Fruit fly (Drosophila melanogaster): ENCODE data around the gene CG31249.
A peak's percentile ranks its signal among the peaks of the same experiment; 100 is the strongest.

CG31249 gene

DNA sequence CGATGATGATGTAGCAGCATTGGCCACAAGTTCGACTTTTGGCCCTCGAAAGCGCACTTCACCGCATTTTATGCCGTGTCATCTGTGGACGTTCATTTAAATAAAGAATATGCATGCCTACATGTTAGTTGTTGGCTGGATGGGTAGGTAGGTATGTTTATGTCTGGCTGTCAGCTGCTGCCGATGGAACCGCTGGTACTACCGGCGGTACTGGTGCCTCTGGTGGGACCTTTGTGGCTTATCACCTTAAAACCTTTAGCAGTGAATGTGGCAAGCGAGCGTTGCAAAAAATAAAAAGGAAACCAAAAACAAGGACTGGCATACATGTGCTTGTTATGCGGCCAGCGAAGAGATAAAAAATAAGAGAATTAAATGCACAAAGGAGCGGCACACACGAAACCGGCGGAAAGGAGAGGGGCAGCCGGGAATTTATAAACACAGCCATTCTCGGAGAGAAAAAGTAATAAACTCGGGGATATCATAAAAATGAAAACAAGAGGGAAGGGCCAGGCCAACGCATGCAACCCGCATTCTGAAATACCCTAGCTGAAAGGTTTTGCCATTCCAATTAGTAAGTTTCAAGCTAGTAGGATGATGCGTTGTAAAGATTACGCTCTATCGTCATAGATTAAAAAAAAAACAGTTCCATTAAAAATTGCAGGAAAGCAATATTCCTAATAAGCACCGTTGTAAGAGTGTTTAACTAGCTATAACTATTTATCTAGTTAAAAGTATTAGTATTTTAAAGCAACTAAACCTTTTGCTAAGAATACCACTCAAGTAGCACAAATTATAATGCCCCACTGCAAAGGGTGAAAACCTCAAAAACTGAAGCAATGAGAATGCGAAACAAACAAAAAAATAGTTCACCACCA lies 15.3 kb upstream of the CG31249 start (continued):
- peak; percentile 74 for TF ChIP-seq achi (GFP tag; optimal IDR thresholded peaks at IDR 0.05)
- peak; percentile 15 for TF ChIP-seq vri (GFP tag; optimal IDR thresholded peaks at IDR 0.05)
- TF ChIP-seq CG6808 (GFP tag; optimal IDR thresholded peaks at IDR 0.05) = peak; percentile 65
- TF ChIP-seq CG11294 (GFP tag; IDR thresholded peaks at IDR 0.05) = peak; percentile 35; the same call in 1 of the 2 replicates
- TF ChIP-seq Smox (GFP tag; optimal IDR thresholded peaks at IDR 0.05) = peak; percentile 73
- peak; percentile 76 for TF ChIP-seq esn (GFP tag; optimal IDR thresholded peaks at IDR 0.05)
- peak; percentile 75 for TF ChIP-seq CG8632 (GFP tag; optimal IDR thresholded peaks at IDR 0.05)
- TF ChIP-seq Sox15 (GFP tag; optimal IDR thresholded peaks at IDR 0.05) = peak; percentile 73
- peak; percentile 53 for TF ChIP-seq CG7368 (GFP tag; optimal IDR thresholded peaks at IDR 0.05)
- peak; percentile 70 for TF ChIP-seq Sox102F (GFP tag; optimal IDR thresholded peaks at IDR 0.05)
- no peak for TF ChIP-seq fd85E (GFP tag; optimal IDR thresholded peaks at IDR 0.05)
- peak; percentile 63 for TF ChIP-seq dsx (GFP tag; optimal IDR thresholded peaks at IDR 0.05; ENCODE audit: poor library complexity, severe bottlenecking)
- TF ChIP-seq topi (GFP tag; optimal IDR thresholded peaks at IDR 0.05) = peak; percentile 55
- peak; percentile 77 for TF ChIP-seq spab (GFP tag; optimal IDR thresholded peaks at IDR 0.05)
- TF ChIP-seq fd59A (GFP tag; optimal IDR thresholded peaks at IDR 0.05) = peak; percentile 91
- TF ChIP-seq net (GFP tag; optimal IDR thresholded peaks at IDR 0.05) = peak; percentile 59
- TF ChIP-seq Sox14 (GFP tag; optimal IDR thresholded peaks at IDR 0.05) = peak; percentile 84
- TF ChIP-seq Gug (GFP tag; IDR thresholded peaks at IDR 0.05) = no peak
- TF ChIP-seq CG6854 (GFP tag; optimal IDR thresholded peaks at IDR 0.05) = peak; percentile 66
- peak; percentile 47; the same call in 1 of the 2 replicates for TF ChIP-seq CG15336 (GFP tag; IDR thresholded peaks at IDR 0.05)
- peak; percentile 77 for TF ChIP-seq CG1621 (tag; optimal IDR thresholded peaks at IDR 0.05)
- peak; percentile 34 for TF ChIP-seq CG16779 (tag; optimal IDR thresholded peaks at IDR 0.05)
- TF ChIP-seq Hr39 (GFP tag; optimal IDR thresholded peaks at IDR 0.05) = peak; percentile 63
- peak; percentile 54 to 84 for TF ChIP-seq ss (GFP tag; optimal IDR thresholded peaks at IDR 0.05)
- TF ChIP-seq dac (GFP tag; optimal IDR thresholded peaks at IDR 0.05) = no peak

DNA sequence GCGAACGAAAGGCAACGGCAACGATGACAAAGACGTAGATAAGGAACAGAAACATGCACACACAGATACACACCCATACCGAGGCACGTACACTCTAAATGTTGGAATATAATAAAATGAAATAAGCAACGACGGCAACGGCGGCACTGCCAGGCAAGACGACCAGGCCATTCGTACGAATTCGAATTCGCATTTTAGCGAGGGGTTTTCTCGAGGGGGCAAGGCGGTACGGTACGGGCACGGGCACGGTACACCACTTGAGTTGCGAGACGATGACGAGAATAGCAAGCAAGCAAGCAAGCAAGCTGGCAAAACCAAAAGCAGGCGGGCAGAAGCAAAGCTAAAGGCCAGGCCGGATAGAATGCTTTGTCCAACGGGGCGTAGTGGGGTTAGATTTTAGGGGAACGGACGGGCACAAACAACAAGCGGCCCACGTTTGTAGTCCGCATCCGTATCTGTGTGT lies 14.3 kb upstream of the CG31249 start:
- TF ChIP-seq CG6808 (GFP tag; optimal IDR thresholded peaks at IDR 0.05) (peak; percentile 5), CG7368 (GFP tag; optimal IDR thresholded peaks at IDR 0.05) (no peak), pdm3 (GFP tag; optimal IDR thresholded peaks at IDR 0.05) (no peak), Met (GFP tag; optimal IDR thresholded peaks at IDR 0.05) (no peak), CG15336 (GFP tag; IDR thresholded peaks at IDR 0.05) (peak; percentile 47; the same call in 1 of the 2 replicates), CG10631 (GFP tag; optimal IDR thresholded peaks at IDR 0.05) (no peak), salr (GFP tag; optimal IDR thresholded peaks at IDR 0.05) (peak in 1 of 2 experiments; percentile 42), CG3919 (GFP tag; optimal IDR thresholded peaks at IDR 0.05) (peak; percentile 2), Sox15 (GFP tag; optimal IDR thresholded peaks at IDR 0.05) (no peak), Ets21C (GFP tag; optimal IDR thresholded peaks at IDR 0.05) (no peak), CG6792 (GFP tag; optimal IDR thresholded peaks at IDR 0.05) (peak; percentile 6), CG9139 (GFP tag; optimal IDR thresholded peaks at IDR 0.05) (no peak), CG8319 (GFP tag; optimal IDR thresholded peaks at IDR 0.05) (no peak), acj6 (GFP tag; optimal IDR thresholded peaks at IDR 0.05) (no peak), Eip93F (GFP tag; optimal IDR thresholded peaks at IDR 0.05) (peak; percentile 21), esn (GFP tag; optimal IDR thresholded peaks at IDR 0.05) (no peak), CG31627 (GFP tag; optimal IDR thresholded peaks at IDR 0.05) (no peak), Hr38 (GFP tag; optimal IDR thresholded peaks at IDR 0.05) (no peak), dac (GFP tag; optimal IDR thresholded peaks at IDR 0.05) (no peak), Eip75B (GFP tag; optimal IDR thresholded peaks at IDR 0.05) (no peak), eg (GFP tag; IDR thresholded peaks at IDR 0.05) (no peak), CG16779 (tag; optimal IDR thresholded peaks at IDR 0.05) (no peak), Gug (GFP tag; IDR thresholded peaks at IDR 0.05) (no peak), fd59A (GFP tag; optimal IDR thresholded peaks at IDR 0.05) (no peak), CG6854 (GFP tag; optimal IDR thresholded peaks at IDR 0.05) (peak; percentile 71), CG6276 (GFP tag; optimal IDR thresholded peaks at IDR 0.05) (no peak), Ets96B (tag; optimal IDR thresholded peaks at IDR 0.05) (peak; percentile 20), Blimp-1 (GFP tag; optimal IDR thresholded peaks at IDR 0.05) (no peak), vri (GFP tag; optimal IDR thresholded peaks at IDR 0.05) (peak; percentile 60), fd85E (GFP tag; optimal IDR thresholded peaks at IDR 0.05) (no peak), achi (GFP tag; optimal IDR thresholded peaks at IDR 0.05) (no peak), CG11294 (GFP tag; IDR thresholded peaks at IDR 0.05) (0 out of 2 replicates have a peak, but pooled peaks have one; percentile 31), CG34406 (GFP tag; optimal IDR thresholded peaks at IDR 0.05) (peak; percentile 11), CG6163 (GFP tag; IDR thresholded peaks at IDR 0.05) (peak; percentile 53), Smox (GFP tag; optimal IDR thresholded peaks at IDR 0.05) (no peak), CG1621 (tag; optimal IDR thresholded peaks at IDR 0.05) (peak; percentile 12)
